Worm (Caenorhabditis elegans) whole organism, late embryonic: ENCODE results near the gene ints-13.

Experiments
- ahr-1 ChIP-seq: sonication (generic microtip); optimal IDR thresholded peaks from 2 replicates; lab custom pipeline; 2016; ENCODE audit warnings: missing genetic modification characterization, missing compliant biosample characterization
- ceh-18 ChIP-seq: sonication (generic microtip); optimal IDR thresholded peaks from 2 replicates; lab custom pipeline; 2016; ENCODE audit warnings: missing genetic modification characterization, missing compliant biosample characterization
- ceh-31 ChIP-seq: sonication (generic microtip); optimal IDR thresholded peaks from 2 replicates; lab custom pipeline; 2016; ENCODE audit warnings: missing genetic modification characterization, missing compliant biosample characterization
- dve-1 ChIP-seq: sonication (generic microtip); optimal IDR thresholded peaks from 2 replicates; lab custom pipeline; 2017; ENCODE audit warnings: antibody characterized with exemption, mild to moderate bottlenecking, missing genetic modification characterization, missing compliant biosample characterization
- fkh-10 ChIP-seq: fragments of 150-350 bp; optimal IDR thresholded peaks from 2 replicates; lab custom pipeline; 2014; ENCODE audit warnings: missing biosample characterization, missing genetic modification reagents, missing genetic modification characterization
- hlh-6 ChIP-seq: sonication (generic microtip); optimal IDR thresholded peaks from 2 replicates; lab custom pipeline; 2016; ENCODE audit warnings: missing genotype, missing genetic modification characterization, missing compliant biosample characterization
- lim-6 ChIP-seq: sonication (generic microtip); optimal IDR thresholded peaks from 2 replicates; lab custom pipeline; 2016; ENCODE audit warnings: missing genetic modification characterization, missing compliant biosample characterization
- pha-4 ChIP-seq: fragments of 150-350 bp; optimal IDR thresholded peaks from 2 replicates; lab custom pipeline; 2018; ENCODE audit warnings: missing biosample characterization, missing genetic modification reagents, missing genetic modification characterization
- sdc-2 ChIP-seq: sonication (generic microtip); optimal IDR thresholded peaks from 2 replicates; lab custom pipeline; 2016; ENCODE audit warnings: missing genotype, missing genetic modification characterization, missing compliant biosample characterization
- sox-2 ChIP-seq: fragments of 200-800 bp; sonication (Bioruptor generic); IDR thresholded peaks from 2 replicates; pipeline ENCODE4 v1.3.6; 2022; ENCODE audit warnings: missing genetic modification reagents, missing genetic modification characterization, missing compliant biosample characterization
- sox-4 ChIP-seq: sonication (generic microtip); optimal IDR thresholded peaks from 2 replicates; lab custom pipeline; 2017; ENCODE audit warnings: mild to moderate bottlenecking, missing genetic modification characterization, inconsistent platforms, missing compliant biosample characterization
- tbx-2 ChIP-seq: sonication (generic microtip); optimal IDR thresholded peaks from 2 replicates; lab custom pipeline; 2016; ENCODE audit warnings: missing genetic modification characterization, missing compliant biosample characterization

ce11 chrIV:186110-186509 lies 51.1 kb downstream of the ints-13 start:
- TF ChIP-seq tbx-2 (tag; lab: Kevin White, UChicago) (peak; percentile 22), hlh-6 (tag; lab: Kevin White, UChicago) (no peak), dve-1 (tag; lab: Kevin White, UChicago) (no peak), ceh-18 (tag; lab: Kevin White, UChicago) (no peak), sdc-2 (tag; lab: Kevin White, UChicago) (no peak), ceh-31 (tag; lab: Kevin White, UChicago) (no peak), lim-6 (tag; lab: Kevin White, UChicago) (no peak), fkh-10 (GFP tag; lab: Kevin White, UChicago) (no peak), sox-4 (no peak), sox-2 (GFP tag; lab: Robert Waterston, UW) (no peak), ahr-1 (no peak), pha-4 (no peak)
